Worm (Caenorhabditis elegans): Measurements from ENCODE around the gene tiar-1.
A peak's percentile ranks its signal among the peaks of the same experiment; 100 is the strongest.
"Not testable (repeated sequence)": the region's sequence is repeated elsewhere in the genome, so short reads cannot be mapped to it uniquely, and the experiment has no call there.

Gene tiar-1

DNA sequence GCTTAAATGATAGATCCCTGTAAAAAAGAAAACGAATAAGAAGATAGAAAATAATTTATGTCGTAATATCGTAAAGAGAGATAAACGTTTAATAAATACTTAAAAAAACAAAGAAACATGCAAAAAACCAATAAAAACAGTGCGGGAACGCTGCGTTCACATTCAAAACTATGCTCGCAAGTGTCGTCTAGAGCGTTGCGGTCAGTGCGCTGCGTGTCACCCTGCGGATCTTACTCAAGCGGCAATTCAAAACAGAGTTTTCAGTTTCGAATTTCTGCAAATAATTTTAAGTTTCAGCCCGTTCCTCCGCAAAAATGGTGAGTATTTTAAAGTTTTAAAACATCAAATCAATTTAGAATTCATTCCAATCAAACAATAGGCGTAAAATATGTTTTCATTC, at the start of gene tiar-1, which contains the start of gene lelo-4 (continued):
- no peak for TF ChIP-seq attf-6 (GFP tag; IDR thresholded peaks at IDR 0.05)
- TF ChIP-seq lir-1 (GFP tag; conservative IDR thresholded peaks at IDR 0.05): no peak
- TF ChIP-seq F57C9.4 (tag; optimal IDR thresholded peaks at IDR 0.05): no peak
- TF ChIP-seq Y67H2A.10 (GFP tag; conservative IDR thresholded peaks at IDR 0.05): no peak
- TF ChIP-seq athp-1 (tag; optimal IDR thresholded peaks at IDR 0.05): no peak
- TF ChIP-seq ztf-18 (tag; optimal IDR thresholded peaks at IDR 0.05): no peak
- TF ChIP-seq T26A5.8 (tag; optimal IDR thresholded peaks at IDR 0.05): no peak
- no peak for TF ChIP-seq bed-1 (GFP tag; IDR thresholded peaks at IDR 0.05)
- TF ChIP-seq mxl-1 (tag; optimal IDR thresholded peaks at IDR 0.05): no peak
- TF ChIP-seq nhr-120 (GFP tag; IDR thresholded peaks at IDR 0.05): no peak
- TF ChIP-seq lin-26 (GFP tag; IDR thresholded peaks at IDR 0.05): no peak
- TF ChIP-seq cebp-1 (GFP tag; IDR thresholded peaks at IDR 0.05): no peak
- peak; percentile 42 for TF ChIP-seq cebp-1 (tag; optimal IDR thresholded peaks at IDR 0.05)
- TF ChIP-seq F37B4.10 (GFP tag; IDR thresholded peaks at IDR 0.05): no peak
- no peak for TF ChIP-seq F57A8.1 (GFP tag; optimal IDR thresholded peaks at IDR 0.05)
- TF ChIP-seq D2030.7 (GFP tag; IDR thresholded peaks at IDR 0.05): peak; percentile 19; the same call in 1 of the 2 replicates
- no peak for TF ChIP-seq madf-10 (tag; optimal IDR thresholded peaks at IDR 0.05)
- TF ChIP-seq tbp1 (GFP tag; optimal IDR thresholded peaks at IDR 0.05): peak; percentile 16
- no peak for TF ChIP-seq snpc-1.1 (tag; optimal IDR thresholded peaks at IDR 0.05; ENCODE audit: insufficient read depth)
- no peak for TF ChIP-seq hlh-26 (GFP tag; conservative IDR thresholded peaks at IDR 0.05)
- TF ChIP-seq rec-8 (tag; optimal IDR thresholded peaks at IDR 0.05): no peak
- no peak for TF ChIP-seq F39B2.1 (GFP tag; IDR thresholded peaks at IDR 0.05)
- no peak for TF ChIP-seq C06A6.2 (GFP tag; conservative IDR thresholded peaks at IDR 0.05)
- no peak for TF ChIP-seq attf-3 (GFP tag; conservative IDR thresholded peaks at IDR 0.05)
- TF ChIP-seq madf-6 (GFP tag; IDR thresholded peaks at IDR 0.05): peak; percentile 53; the same call in 1 of the 2 replicates
- no peak for TF ChIP-seq egrh-3 (GFP tag; IDR thresholded peaks at IDR 0.05)
- TF ChIP-seq repo-1 (tag; optimal IDR thresholded peaks at IDR 0.05): no peak
- TF ChIP-seq lsl-1 (GFP tag; optimal IDR thresholded peaks at IDR 0.05): peak; percentile 14
- no peak for TF ChIP-seq tlf-1 (GFP tag; optimal IDR thresholded peaks at IDR 0.05)

DNA sequence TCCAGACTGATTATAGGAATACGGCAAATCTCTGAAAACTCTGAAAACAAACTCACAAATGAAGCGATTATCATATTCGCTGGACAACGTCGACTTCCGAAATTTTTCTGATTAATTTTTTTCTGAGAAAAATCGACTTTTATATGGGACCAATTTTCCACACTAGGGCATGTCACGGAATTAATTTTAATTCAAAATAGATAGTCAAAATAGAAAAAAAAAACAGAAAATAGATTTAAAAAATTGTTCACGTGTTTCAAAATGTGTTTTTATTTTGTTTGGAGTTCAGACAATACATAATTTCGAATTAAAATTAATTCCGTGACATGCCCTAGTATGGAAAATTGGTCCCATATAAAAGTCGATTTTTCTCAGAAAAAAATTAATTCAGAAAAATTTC, 43.0 kb upstream of the tiar-1 start, which contains the start of the genes F10C1.3 and F10C1.23:
Gene F10C1.3, minus strand, starts transcription at position 101 of the 400 bp plus-strand sequence.
Gene F10C1.23, plus strand, starts transcription at position 385 of the 400 bp plus-strand sequence.
- not testable (repeated sequence) for TF ChIP-seq ets-4 (GFP tag; optimal IDR thresholded peaks at IDR 0.05); dpl-1 (GFP tag; optimal IDR thresholded peaks at IDR 0.05); snpc-3.4 (tag; optimal IDR thresholded peaks at IDR 0.05)

DNA sequence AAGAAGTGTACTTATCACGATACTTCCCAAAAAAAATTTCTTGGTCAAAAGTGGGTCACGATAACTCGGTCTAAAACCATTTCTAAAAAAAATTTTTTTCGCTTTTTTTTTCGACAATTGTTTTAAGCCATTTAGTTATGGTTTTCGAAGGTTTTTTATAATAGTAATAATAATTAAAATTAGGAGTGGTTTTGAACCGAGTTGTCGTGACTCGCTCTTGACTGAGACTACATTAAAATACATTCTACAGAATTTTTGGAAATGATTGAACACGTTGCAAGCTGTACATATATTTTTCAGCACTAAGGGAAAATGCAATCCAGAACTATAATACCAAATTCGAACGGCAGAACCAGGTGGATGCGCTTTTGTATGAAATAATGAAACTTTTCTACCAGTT, 39.5 kb upstream of the tiar-1 start, which contains the start of gene F10C1.8:
Gene F10C1.8, plus strand, starts transcription at position 301 of the 400 bp plus-strand sequence.
- TF ChIP-seq C17E4.6 (GFP tag; IDR thresholded peaks at IDR 0.05): no peak
- no peak for TF ChIP-seq egrh-3 (GFP tag; IDR thresholded peaks at IDR 0.05)
- no peak for TF ChIP-seq chd-7 (tag; optimal IDR thresholded peaks at IDR 0.05)
- TF ChIP-seq ztf-22 (GFP tag; optimal IDR thresholded peaks at IDR 0.05): no peak
- TF ChIP-seq zim-3 (tag; optimal IDR thresholded peaks at IDR 0.05): no peak
- TF ChIP-seq let-607 (tag; optimal IDR thresholded peaks at IDR 0.05): no peak
- no peak for TF ChIP-seq Y53G8AR.9 (GFP tag; conservative IDR thresholded peaks at IDR 0.05)
- TF ChIP-seq rpc-1 (optimal IDR thresholded peaks at IDR 0.05): no peak
- TF ChIP-seq rpc-1 (tag; optimal IDR thresholded peaks at IDR 0.05): no peak
- TF ChIP-seq unc-130 (GFP tag; optimal IDR thresholded peaks at IDR 0.05): no peak
- no peak for TF ChIP-seq cebp-1 (GFP tag; IDR thresholded peaks at IDR 0.05)
- no peak for TF ChIP-seq cebp-1 (tag; optimal IDR thresholded peaks at IDR 0.05)
- no peak for TF ChIP-seq mxl-1 (tag; optimal IDR thresholded peaks at IDR 0.05)
- no peak for TF ChIP-seq efl-1 (GFP tag; optimal IDR thresholded peaks at IDR 0.05)
- TF ChIP-seq nhr-80 (tag; optimal IDR thresholded peaks at IDR 0.05): no peak
